Fruit fly (Drosophila melanogaster): ENCODE results near the gene O-fut2.

The O-fut2 gene

DNA sequence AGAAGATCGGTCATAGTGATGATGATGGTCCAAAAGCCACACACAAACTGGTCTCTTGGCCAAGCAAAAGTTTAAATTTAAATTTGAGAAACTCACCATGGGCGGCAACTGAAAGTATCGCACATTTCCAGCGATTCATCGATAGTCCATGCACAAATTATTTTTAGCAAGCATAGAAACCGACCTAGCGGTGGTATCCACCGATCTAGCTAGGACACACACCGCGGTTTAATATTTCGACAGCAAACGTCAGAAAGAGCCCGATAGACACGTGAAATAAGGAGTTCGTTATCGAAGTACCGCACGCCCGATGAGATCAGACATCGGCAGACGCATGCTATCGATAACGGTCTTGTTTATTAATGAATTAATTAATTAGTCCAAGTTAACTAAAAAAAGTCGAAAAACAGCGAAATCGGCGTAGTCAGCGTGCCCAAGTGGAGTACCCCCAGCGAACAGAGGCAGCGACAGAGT is 47.0 kb upstream of the O-fut2 start, which contains the start of gene CG14795 (continued):
- TF ChIP-seq MESR4 (GFP tag; optimal IDR thresholded peaks at IDR 0.05) = peak; percentile 91
- no peak for TF ChIP-seq danr (GFP tag; IDR thresholded peaks at IDR 0.05)
- peak; percentile 59; the same call in 1 of the 3 replicates for TF ChIP-seq ken (GFP tag; IDR thresholded peaks at IDR 0.05)
- TF ChIP-seq bowl (GFP tag; IDR thresholded peaks at IDR 0.05) = no peak
- TF ChIP-seq kah (GFP tag; optimal IDR thresholded peaks at IDR 0.05) = no peak
- TF ChIP-seq nerfin-1 (tag; optimal IDR thresholded peaks at IDR 0.05) = peak; percentile 13
- TF ChIP-seq CG33213 (GFP tag; optimal IDR thresholded peaks at IDR 0.05) = peak; percentile 80
- 0 out of 2 replicates have a peak, but pooled peaks have one; percentile 28 for TF ChIP-seq ssp (GFP tag; IDR thresholded peaks at IDR 0.05)
- no peak for TF ChIP-seq pros (GFP tag; optimal IDR thresholded peaks at IDR 0.05)
- TF ChIP-seq D19A (tag; optimal IDR thresholded peaks at IDR 0.05) = no peak
- peak; percentile 85 for TF ChIP-seq CG9797 (GFP tag; optimal IDR thresholded peaks at IDR 0.05)
- no peak for TF ChIP-seq tgo (GFP tag; IDR thresholded peaks at IDR 0.05)
- peak; percentile 44 for TF ChIP-seq CG9609 (GFP tag; optimal IDR thresholded peaks at IDR 0.05)
- no peak for TF ChIP-seq eve (GFP tag; optimal IDR thresholded peaks at IDR 0.05)
- no peak for TF ChIP-seq pan (optimal IDR thresholded peaks at IDR 0.05)
- TF ChIP-seq pan (GFP tag; optimal IDR thresholded peaks at IDR 0.05 in 1 of 2, IDR thresholded peaks at IDR 0.05 in 1 of 2) = no peak
- no peak for TF ChIP-seq CG12236 (GFP tag; optimal IDR thresholded peaks at IDR 0.05)
- peak in 1 of 3 experiments; percentile 20 for TF ChIP-seq lola (GFP tag; optimal IDR thresholded peaks at IDR 0.05)
- no peak for TF ChIP-seq shn (GFP tag; optimal IDR thresholded peaks at IDR 0.05)
- TF ChIP-seq CG9215 (GFP tag; IDR thresholded peaks at IDR 0.05) = no peak
- TF ChIP-seq CG3838 (GFP tag; optimal IDR thresholded peaks at IDR 0.05) = no peak
- TF ChIP-seq CG8944 (GFP tag; optimal IDR thresholded peaks at IDR 0.05) = peak; percentile 25
- TF ChIP-seq CG6791 (GFP tag; IDR thresholded peaks at IDR 0.05; ENCODE audit: partially characterized antibody) = peak; percentile 97
- TF ChIP-seq row (GFP tag; IDR thresholded peaks at IDR 0.05) = peak; percentile 45; the same call in 2 of the 3 replicates
- no peak for TF ChIP-seq CG17328 (GFP tag; IDR thresholded peaks at IDR 0.05)
- peak; percentile 71; the same call in 2 of the 3 replicates for TF ChIP-seq ci (GFP tag; IDR thresholded peaks at IDR 0.05)
- TF ChIP-seq CG11247 (GFP tag; IDR thresholded peaks at IDR 0.05) = no peak
- TF ChIP-seq Tbp (GFP tag; optimal IDR thresholded peaks at IDR 0.05) = no peak
- peak; percentile 67 for TF ChIP-seq NC2β (GFP tag; optimal IDR thresholded peaks at IDR 0.05)
- TF ChIP-seq grau (tag; optimal IDR thresholded peaks at IDR 0.05) = peak; percentile 27
- TF ChIP-seq insv (GFP tag; optimal IDR thresholded peaks at IDR 0.05) = peak in 1 of 2 experiments; percentile 45
- no peak for TF ChIP-seq CG10565 (GFP tag; optimal IDR thresholded peaks at IDR 0.05)
- TF ChIP-seq CG4820 (GFP tag; optimal IDR thresholded peaks at IDR 0.05) = no peak
- TF ChIP-seq gsb (GFP tag; IDR thresholded peaks at IDR 0.05) = no peak
- peak; percentile 51 for TF ChIP-seq CG4617 (GFP tag; optimal IDR thresholded peaks at IDR 0.05; ENCODE audit: borderline replicate concordance)
- no peak for TF ChIP-seq fd3F (GFP tag; optimal IDR thresholded peaks at IDR 0.05)
- TF ChIP-seq Gug (GFP tag; IDR thresholded peaks at IDR 0.05) = peak; percentile 12; the same call in 1 of the 4 replicates
- TF ChIP-seq ab (GFP tag; optimal IDR thresholded peaks at IDR 0.05) = no peak
- peak; percentile 14 for TF ChIP-seq CG7987 (GFP tag; optimal IDR thresholded peaks at IDR 0.05)
- no peak for TF ChIP-seq CG31441 (GFP tag; IDR thresholded peaks at IDR 0.05)
- TF ChIP-seq CG10274 (GFP tag; optimal IDR thresholded peaks at IDR 0.05) = no peak
- no peak for TF ChIP-seq CG2875 (GFP tag; optimal IDR thresholded peaks at IDR 0.05)
- TF ChIP-seq ato (GFP tag; IDR thresholded peaks at IDR 0.05; ENCODE audit: partially characterized antibody) = peak; percentile 83
- TF ChIP-seq CG5180 (GFP tag; optimal IDR thresholded peaks at IDR 0.05) = no peak
- TF ChIP-seq CG15073 (GFP tag; optimal IDR thresholded peaks at IDR 0.05) = no peak
- no peak for TF ChIP-seq CG13123 (GFP tag; optimal IDR thresholded peaks at IDR 0.05)
- peak; percentile 36 for TF ChIP-seq ftz-f1 (GFP tag; optimal IDR thresholded peaks at IDR 0.05)
- peak; percentile 80 for TF ChIP-seq CG10267 (tag; optimal IDR thresholded peaks at IDR 0.05)
- peak; percentile 32 for TF ChIP-seq Mad (GFP tag; optimal IDR thresholded peaks at IDR 0.05)
- peak; percentile 66 for TF ChIP-seq CTCF (GFP tag; optimal IDR thresholded peaks at IDR 0.05)
- peak; percentile 41 for TF ChIP-seq bigmax (GFP tag; optimal IDR thresholded peaks at IDR 0.05)
- no peak for TF ChIP-seq Sox100B (GFP tag; optimal IDR thresholded peaks at IDR 0.05)
